Worm (Caenorhabditis elegans) whole organism, young adult: ENCODE measurements around the gene F49E2.5.
A peak's percentile ranks its signal among the peaks of the same experiment; 100 is the strongest.

Source experiments
- B0019.2 ChIP-seq: fragments of 200-800 bp; sonication (Bioruptor generic); conservative IDR thresholded peaks from 2 replicates; pipeline ENCODE4 v1.3.6; 2022; ENCODE audit warnings: missing genetic modification reagents, missing genetic modification characterization, missing compliant biosample characterization
- F23B12.7 ChIP-seq: sonication (generic microtip); optimal IDR thresholded peaks from 2 replicates; lab custom pipeline; 2017; ENCODE audit warnings: missing genetic modification characterization, mild to moderate bottlenecking, missing compliant biosample characterization, antibody characterized with exemption, moderate library complexity; ENCODE audit not compliant: insufficient read depth
- T26A5.8 ChIP-seq: sonication (generic microtip); optimal IDR thresholded peaks from 2 replicates; lab custom pipeline; 2016; ENCODE audit warnings: missing genetic modification characterization, missing compliant biosample characterization
- Y79H2A.3 ChIP-seq: fragments of 200-800 bp; sonication (Bioruptor generic); conservative IDR thresholded peaks from 2 replicates; pipeline ENCODE4 v1.3.6; 2022; ENCODE audit warnings: missing genetic modification reagents, missing genetic modification characterization, missing compliant biosample characterization
- aptf-2 ChIP-seq: fragments of 200-800 bp; sonication (Bioruptor generic); conservative IDR thresholded peaks from 2 replicates; pipeline ENCODE4 v1.3.6; 2022; ENCODE audit warnings: missing genetic modification reagents, missing genetic modification characterization, missing compliant biosample characterization
- attf-3 ChIP-seq: fragments of 200-800 bp; sonication (Bioruptor generic); conservative IDR thresholded peaks from 2 replicates; pipeline ENCODE4 v1.3.6; 2022; ENCODE audit warnings: missing genetic modification reagents, missing genetic modification characterization, missing compliant biosample characterization
- bed-1 ChIP-seq: fragments of 200-800 bp; sonication (Bioruptor generic); IDR thresholded peaks from 2 replicates; pipeline ENCODE4 v1.3.6; 2022; ENCODE audit warnings: missing genetic modification reagents, missing genetic modification characterization, missing compliant biosample characterization
- cebp-1 ChIP-seq, 2 experiments: fragments of 200-800 bp in 1 of 2; sonication (Bioruptor generic) in 1 of 2; sonication (generic microtip) in 1 of 2; IDR thresholded peaks in 1 of 2; optimal IDR thresholded peaks in 1 of 2; 2 replicates each; pipeline versions ENCODE4 v1.3.6 to Lab custom; 2017 to 2022; ENCODE audit warnings: missing compliant biosample characterization in 2 of 2, missing genetic modification characterization in 2 of 2, mild to moderate bottlenecking in 1 of 2, missing genetic modification reagents in 1 of 2, moderate library complexity in 1 of 2
- ceh-27 ChIP-seq: fragments of 200-800 bp; sonication (Bioruptor generic); optimal IDR thresholded peaks from 2 replicates; lab custom pipeline; 2018; ENCODE audit warnings: mild to moderate bottlenecking, missing genetic modification characterization, moderate library complexity, missing compliant biosample characterization
- egl-44 ChIP-seq: fragments of 200-800 bp; sonication (Bioruptor generic); IDR thresholded peaks from 2 replicates; pipeline ENCODE4 v1.3.6; 2022; ENCODE audit warnings: missing genetic modification reagents, missing genetic modification characterization, missing compliant biosample characterization
- egrh-3 ChIP-seq: fragments of 200-800 bp; sonication (Bioruptor generic); IDR thresholded peaks from 2 replicates; pipeline ENCODE4 v1.3.6; 2022; ENCODE audit warnings: missing genetic modification reagents, missing genetic modification characterization, missing compliant biosample characterization
- fkh-3 ChIP-seq: sonication (generic microtip); optimal IDR thresholded peaks from 2 replicates; lab custom pipeline; 2016; ENCODE audit warnings: mild to moderate bottlenecking, missing genetic modification characterization, missing compliant biosample characterization
- lag-1 ChIP-seq: fragments of 200-800 bp; sonication (Bioruptor generic); IDR thresholded peaks from 2 replicates; pipeline ENCODE4 v1.3.6; 2022; ENCODE audit warnings: missing genetic modification reagents, missing genetic modification characterization, missing compliant biosample characterization
- lin-40 ChIP-seq: sonication (generic microtip); optimal IDR thresholded peaks from 2 replicates; lab custom pipeline; 2016; ENCODE audit warnings: missing genetic modification characterization, mild to moderate bottlenecking, missing compliant biosample characterization, missing genotype, missing genetic modification reagents
- lir-1 ChIP-seq: fragments of 200-800 bp; sonication (Bioruptor generic); conservative IDR thresholded peaks from 2 replicates; pipeline ENCODE4 v1.3.6; 2022; ENCODE audit warnings: missing genetic modification reagents, missing genetic modification characterization, missing compliant biosample characterization
- lsl-1 ChIP-seq: fragments of 200-800 bp; sonication (Bioruptor generic); optimal IDR thresholded peaks from 2 replicates; lab custom pipeline; 2018; ENCODE audit warnings: mild to moderate bottlenecking, missing genetic modification characterization, moderate library complexity, missing compliant biosample characterization
- lsy-27 ChIP-seq: sonication (generic microtip); optimal IDR thresholded peaks from 2 replicates; lab custom pipeline; 2017; ENCODE audit warnings: missing genetic modification characterization, mild to moderate bottlenecking, missing compliant biosample characterization, antibody characterized with exemption, missing genotype, borderline replicate concordance; ENCODE audit not compliant: insufficient read depth
- madf-3 ChIP-seq: fragments of 200-800 bp; sonication (Bioruptor generic); IDR thresholded peaks from 2 replicates; pipeline ENCODE4 v1.3.6; 2022; ENCODE audit warnings: missing genetic modification reagents, missing genetic modification characterization, missing compliant biosample characterization
- mxl-1 ChIP-seq: sonication (generic microtip); optimal IDR thresholded peaks from 2 replicates; lab custom pipeline; 2016; ENCODE audit warnings: missing genetic modification characterization, missing compliant biosample characterization
- nhr-80 ChIP-seq: sonication (generic microtip); optimal IDR thresholded peaks from 2 replicates; lab custom pipeline; 2016; ENCODE audit warnings: missing genetic modification characterization, missing compliant biosample characterization
- sdz-38 ChIP-seq: sonication (generic microtip); optimal IDR thresholded peaks from 2 replicates; lab custom pipeline; 2016; ENCODE audit warnings: missing genotype, missing genetic modification characterization, missing compliant biosample characterization
- snpc-1.3 ChIP-seq: sonication (generic microtip); optimal IDR thresholded peaks from 2 replicates; lab custom pipeline; 2017; ENCODE audit warnings: missing genetic modification characterization, mild to moderate bottlenecking, missing compliant biosample characterization, antibody characterized with exemption, moderate library complexity, missing genotype, missing genetic modification reagents; ENCODE audit not compliant: insufficient read depth
- snpc-3.4 ChIP-seq: sonication (generic microtip); optimal IDR thresholded peaks from 2 replicates; lab custom pipeline; 2017; ENCODE audit warnings: missing genetic modification characterization, mild to moderate bottlenecking, missing compliant biosample characterization, antibody characterized with exemption, moderate library complexity, missing genotype, missing genetic modification reagents
- somi-1 ChIP-seq: fragments of 200-800 bp; sonication (Bioruptor generic); optimal IDR thresholded peaks from 2 replicates; lab custom pipeline; 2018; ENCODE audit warnings: mild to moderate bottlenecking, missing genetic modification characterization, missing compliant biosample characterization
- unc-62 ChIP-seq: fragments of 150-350 bp; optimal IDR thresholded peaks from 2 replicates; lab custom pipeline; 2014; ENCODE audit warnings: missing biosample characterization, missing genetic modification reagents, missing genetic modification characterization
- zim-3 ChIP-seq: sonication (generic microtip); optimal IDR thresholded peaks from 2 replicates; lab custom pipeline; 2017; ENCODE audit warnings: mild to moderate bottlenecking, missing genetic modification characterization, moderate library complexity, missing compliant biosample characterization
- ztf-18 ChIP-seq: sonication (generic microtip); optimal IDR thresholded peaks from 2 replicates; lab custom pipeline; 2016; ENCODE audit warnings: missing genotype, mild to moderate bottlenecking, missing genetic modification characterization, missing compliant biosample characterization
- ztf-22 ChIP-seq: fragments of 200-800 bp; sonication (Bioruptor generic); optimal IDR thresholded peaks from 2 replicates; lab custom pipeline; 2018; ENCODE audit warnings: mild to moderate bottlenecking, missing genetic modification characterization, moderate library complexity, missing compliant biosample characterization

The F49E2.5 gene

ce11 chrX:9544405-9544804, 953 bp downstream of the F49E2.5 start:
- TF ChIP-seq bed-1 (no peak), lsy-27 (tag; lab: Kevin White, UChicago) (no peak), F23B12.7 (tag; lab: Kevin White, UChicago) (no peak), madf-3 (no peak)

DNA sequence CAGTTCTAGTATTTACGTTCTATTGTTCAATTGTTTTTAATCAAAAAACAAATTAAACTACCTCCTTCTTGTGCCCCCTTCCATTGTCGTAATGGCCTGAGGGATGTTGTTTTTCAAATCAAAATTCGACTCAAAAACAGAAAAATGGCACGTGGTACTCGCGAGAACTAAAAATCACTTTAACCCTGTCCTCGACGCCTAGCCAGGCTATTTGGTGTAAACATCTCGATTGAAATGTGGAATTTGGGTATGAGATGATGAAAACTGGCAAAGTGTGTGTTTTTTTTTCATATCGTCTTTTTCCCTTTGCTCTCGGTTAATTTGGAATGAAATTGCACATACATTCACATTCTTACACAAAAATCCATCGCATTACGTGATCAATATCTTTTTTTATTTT, 3.2 kb downstream of the F49E2.5 start:
- TF ChIP-seq zim-3 = no peak
- TF ChIP-seq snpc-3.4 (tag; lab: Kevin White, UChicago) = no peak
- no peak for TF ChIP-seq ceh-27 (GFP tag; lab: Kevin White, UChicago)
- no peak for TF ChIP-seq mxl-1 (tag; lab: Kevin White, UChicago)
- TF ChIP-seq snpc-1.3 = no peak
- TF ChIP-seq aptf-2 (GFP tag; lab: Robert Waterston, UW) = no peak
- TF ChIP-seq, all 124 proteins: peak for 0

- TF ChIP-seq lsl-1 (GFP tag; lab: Kevin White, UChicago) = no peak
- TF ChIP-seq sdz-38 = no peak
- TF ChIP-seq T26A5.8 (tag; lab: Kevin White, UChicago) = no peak
- peak; percentile 9 for TF ChIP-seq lin-40 (tag; lab: Kevin White, UChicago)
- TF ChIP-seq nhr-80 (tag; lab: Kevin White, UChicago) = peak; percentile 60
- no peak for TF ChIP-seq F23B12.7 (tag; lab: Kevin White, UChicago)
- no peak for TF ChIP-seq ztf-22
- no peak for TF ChIP-seq aptf-2 (GFP tag; lab: Robert Waterston, UW)
- no peak for TF ChIP-seq Y79H2A.3 (GFP tag; lab: Robert Waterston, UW)
- no peak for TF ChIP-seq B0019.2 (GFP tag; lab: Robert Waterston, UW)
- TF ChIP-seq cebp-1 (GFP tag; IDR thresholded peaks at IDR 0.05; lab: Robert Waterston, UW) = no peak
- TF ChIP-seq cebp-1 (tag; optimal IDR thresholded peaks at IDR 0.05; lab: Kevin White, UChicago) = no peak
- no peak for TF ChIP-seq attf-3 (GFP tag; lab: Robert Waterston, UW)
- TF ChIP-seq egl-44 (GFP tag; lab: Robert Waterston, UW) = no peak
- no peak for TF ChIP-seq lir-1 (GFP tag; lab: Robert Waterston, UW)
- no peak for TF ChIP-seq somi-1 (GFP tag; lab: Kevin White, UChicago)
- no peak for TF ChIP-seq ztf-18 (tag; lab: Kevin White, UChicago)
Observed at ce11 chrX:9547264-9547751, 3.9 kb downstream of the F49E2.5 start.

- TF ChIP-seq unc-62 (GFP tag; lab: Kevin White, UChicago) (peak; percentile 59), egrh-3 (GFP tag; lab: Robert Waterston, UW) (no peak), cebp-1 (GFP tag; IDR thresholded peaks at IDR 0.05; lab: Robert Waterston, UW) (no peak), cebp-1 (tag; optimal IDR thresholded peaks at IDR 0.05; lab: Kevin White, UChicago) (peak; percentile 74)
Observed at ce11 chrX:9548011-9548795, 4.8 kb downstream of the F49E2.5 start.

- peak; percentile 19 for TF ChIP-seq nhr-80 (tag; lab: Kevin White, UChicago)
- no peak for TF ChIP-seq lag-1 (GFP tag; lab: Robert Waterston, UW)
- TF ChIP-seq fkh-3 (tag; lab: Kevin White, UChicago) = no peak
Observed at ce11 chrX:9548890-9549289, 5.4 kb downstream of the F49E2.5 start.
